Worm (Caenorhabditis elegans) whole organism, midembryonic: ENCODE results near the gene C10C5.4.

Source experiments
- T22C8.4 ChIP-seq: fragments of 200-800 bp; sonication (Bioruptor generic); IDR thresholded peaks from 2 replicates; pipeline ENCODE4 v1.3.6; 2022; ENCODE audit warnings: missing genetic modification characterization, missing compliant biosample characterization
- cog-1 ChIP-seq: sonication (generic microtip); optimal IDR thresholded peaks from 2 replicates; lab custom pipeline; 2016; ENCODE audit warnings: missing genetic modification characterization, missing compliant biosample characterization
- flt-1 ChIP-seq: fragments of 200-800 bp; sonication (Bioruptor generic); IDR thresholded peaks from 2 replicates; pipeline ENCODE4 v1.3.6; 2022; ENCODE audit warnings: missing genetic modification characterization, missing compliant biosample characterization
- klf-2 ChIP-seq: fragments of 200-800 bp; sonication (Bioruptor generic); conservative IDR thresholded peaks from 2 replicates; pipeline ENCODE4 v1.3.6; 2022; ENCODE audit warnings: missing genetic modification reagents, missing genetic modification characterization, missing compliant biosample characterization
- med-1 ChIP-seq: sonication (generic microtip); optimal IDR thresholded peaks from 2 replicates; lab custom pipeline; 2017; ENCODE audit warnings: missing genetic modification characterization, mild to moderate bottlenecking, missing compliant biosample characterization, antibody characterized with exemption, missing genetic modification reagents; ENCODE audit not compliant: insufficient read depth
- ref-1 ChIP-seq: fragments of 200-800 bp; sonication (Bioruptor generic); conservative IDR thresholded peaks from 2 replicates; pipeline ENCODE4 v1.3.6; 2022; ENCODE audit warnings: missing genetic modification reagents, missing genetic modification characterization, missing compliant biosample characterization
- tab-1 ChIP-seq: fragments of 200-800 bp; sonication (Bioruptor generic); IDR thresholded peaks from 2 replicates; pipeline ENCODE4 v1.3.6; 2022; ENCODE audit warnings: missing genetic modification characterization, missing compliant biosample characterization
- ztf-23 ChIP-seq: fragments of 200-800 bp; sonication (Bioruptor generic); IDR thresholded peaks from 2 replicates; pipeline ENCODE4 v1.3.6; 2022; ENCODE audit warnings: missing genetic modification reagents, missing genetic modification characterization, missing compliant biosample characterization
- ztf-29 ChIP-seq: fragments of 200-800 bp; sonication (Bioruptor generic); IDR thresholded peaks from 2 replicates; pipeline ENCODE4 v1.3.6; 2022; ENCODE audit warnings: missing genetic modification reagents, missing genetic modification characterization, missing compliant biosample characterization

C10C5.4 gene

DNA sequence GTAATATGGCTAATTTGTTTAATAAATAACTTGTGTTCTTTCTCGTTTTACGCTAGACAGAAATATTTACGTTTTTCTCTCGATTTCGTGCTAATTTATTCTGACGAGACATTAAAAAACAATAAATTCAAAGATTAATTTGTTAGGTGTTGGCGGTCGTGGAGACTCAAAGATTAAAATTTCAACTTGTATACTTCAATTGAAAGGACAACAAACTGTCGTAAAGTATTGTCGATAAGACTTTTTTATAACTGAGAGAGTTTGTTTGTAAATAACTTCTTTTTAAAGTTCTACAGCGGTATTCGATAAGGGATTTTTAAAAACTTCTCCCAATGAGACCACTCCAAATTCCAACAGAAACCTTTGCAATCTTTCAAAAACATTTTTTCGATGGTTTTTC is 24.6 kb upstream of the C10C5.4 start:
- no peak for TF ChIP-seq tab-1 (GFP tag; lab: Robert Waterston, UW)
- TF ChIP-seq T22C8.4 (GFP tag; lab: Robert Waterston, UW): no peak
- TF ChIP-seq ztf-29 (GFP tag; lab: Robert Waterston, UW): no peak
- TF ChIP-seq ztf-23 (GFP tag; lab: Robert Waterston, UW): no peak
- no peak for TF ChIP-seq cog-1 (tag; lab: Kevin White, UChicago)
- no peak for TF ChIP-seq flt-1 (GFP tag; lab: Robert Waterston, UW)
- no peak for TF ChIP-seq klf-2 (GFP tag; lab: Robert Waterston, UW)
- no peak for TF ChIP-seq ref-1 (GFP tag; lab: Robert Waterston, UW)

DNA sequence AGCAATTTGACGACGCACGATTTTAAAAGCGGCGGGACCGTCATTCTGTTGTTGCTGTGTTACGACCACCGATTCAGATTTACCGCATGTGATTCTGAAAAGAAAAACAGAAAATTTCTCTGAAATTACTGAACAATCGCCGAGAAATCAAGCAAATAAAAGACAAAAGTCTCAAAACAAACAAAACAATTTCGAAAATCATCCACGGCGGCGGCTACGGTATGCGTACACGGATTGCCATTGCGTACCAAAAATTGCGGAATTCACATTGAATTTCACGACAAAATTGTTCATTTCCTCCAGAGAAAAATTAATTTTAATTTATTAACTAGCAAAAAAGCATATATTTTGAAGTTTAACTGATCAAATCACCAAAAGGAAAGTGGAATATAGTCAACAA is 11.9 kb upstream of the C10C5.4 start, which contains the start of gene pezo-1:
TSS of gene pezo-1 (minus strand) at position 101 of the 400 bp plus-strand sequence.
- TF ChIP-seq ztf-23 (GFP tag; lab: Robert Waterston, UW): no peak
- TF ChIP-seq flt-1 (GFP tag; lab: Robert Waterston, UW): no peak
- no peak for TF ChIP-seq T22C8.4 (GFP tag; lab: Robert Waterston, UW)
- TF ChIP-seq med-1 (GFP tag; lab: Kevin White, UChicago): no peak
- TF ChIP-seq klf-2 (GFP tag; lab: Robert Waterston, UW): no peak
- TF ChIP-seq ztf-29 (GFP tag; lab: Robert Waterston, UW): no peak
- TF ChIP-seq tab-1 (GFP tag; lab: Robert Waterston, UW): no peak
- TF ChIP-seq ref-1 (GFP tag; lab: Robert Waterston, UW): no peak
- no peak for TF ChIP-seq cog-1 (tag; lab: Kevin White, UChicago)

DNA sequence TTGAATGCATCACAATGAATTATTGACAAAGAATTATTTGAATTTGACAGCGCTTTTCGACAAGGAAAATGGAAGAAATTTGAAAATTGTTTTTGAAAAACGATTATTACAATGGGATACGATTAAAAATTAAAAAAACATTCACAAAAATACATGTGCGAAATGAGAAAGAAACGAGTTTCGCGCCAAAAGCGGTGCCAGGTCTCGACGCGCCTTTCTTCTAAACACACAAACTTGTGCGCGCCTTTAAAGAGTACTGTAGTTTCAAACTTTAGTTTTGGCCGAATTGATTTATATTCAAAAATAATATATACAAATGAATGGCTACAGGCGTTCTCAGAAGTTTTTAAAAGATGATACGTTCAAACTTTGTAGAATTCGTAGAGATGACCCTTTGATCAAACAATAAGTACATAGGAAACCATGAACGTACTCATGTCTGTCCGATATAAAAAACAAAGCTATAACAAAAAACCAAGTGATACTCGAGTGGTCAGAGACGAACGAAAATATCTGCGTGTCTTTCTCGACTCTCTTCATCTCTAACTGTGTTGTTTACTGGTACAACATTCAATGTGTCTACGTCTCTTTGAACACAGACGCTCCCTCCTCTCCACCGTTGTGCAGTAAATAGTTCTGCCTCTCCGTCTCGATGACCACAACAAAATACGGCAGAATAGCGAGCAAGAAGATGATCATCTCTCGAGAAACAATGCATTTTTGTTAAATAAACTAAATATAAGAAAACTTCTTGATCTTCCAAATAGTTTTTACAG is 10.3 kb upstream of the C10C5.4 start:
- TF ChIP-seq T22C8.4 (GFP tag; lab: Robert Waterston, UW): no peak
- TF ChIP-seq ref-1 (GFP tag; lab: Robert Waterston, UW): no peak
- no peak for TF ChIP-seq cog-1 (tag; lab: Kevin White, UChicago)
- no peak for TF ChIP-seq klf-2 (GFP tag; lab: Robert Waterston, UW)
- no peak for TF ChIP-seq tab-1 (GFP tag; lab: Robert Waterston, UW)
- TF ChIP-seq ztf-29 (GFP tag; lab: Robert Waterston, UW): no peak
- no peak for TF ChIP-seq ztf-23 (GFP tag; lab: Robert Waterston, UW)
- TF ChIP-seq flt-1 (GFP tag; lab: Robert Waterston, UW): no peak
- TF ChIP-seq med-1 (GFP tag; lab: Kevin White, UChicago): no peak

DNA sequence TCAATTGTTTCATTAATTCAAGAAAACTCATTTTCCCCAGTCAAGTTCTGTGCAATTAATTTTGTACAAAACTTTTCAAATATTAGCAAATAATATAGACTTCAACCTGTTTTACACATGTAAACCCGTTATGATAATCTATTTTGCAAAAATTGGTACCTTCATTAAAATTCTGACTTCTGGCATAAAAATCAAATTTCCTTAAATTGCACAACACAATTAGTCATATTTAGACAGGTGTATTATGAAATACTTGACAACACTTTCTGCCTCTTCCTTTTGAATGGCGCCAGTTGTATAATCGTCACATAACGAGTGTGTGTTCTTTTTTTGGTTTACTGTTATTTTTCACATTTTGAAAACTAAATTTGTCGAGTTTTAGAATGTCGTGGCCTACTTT is 7.2 kb upstream of the C10C5.4 start, which contains the start of gene fbxc-58:
TSS of gene fbxc-58 (plus strand) at position 383 of the 400 bp plus-strand sequence.
- no peak for TF ChIP-seq tab-1 (GFP tag; lab: Robert Waterston, UW)
- no peak for TF ChIP-seq T22C8.4 (GFP tag; lab: Robert Waterston, UW)
- TF ChIP-seq ztf-29 (GFP tag; lab: Robert Waterston, UW): no peak
- no peak for TF ChIP-seq ref-1 (GFP tag; lab: Robert Waterston, UW)
- TF ChIP-seq cog-1 (tag; lab: Kevin White, UChicago): no peak
- TF ChIP-seq flt-1 (GFP tag; lab: Robert Waterston, UW): no peak
- TF ChIP-seq ztf-23 (GFP tag; lab: Robert Waterston, UW): no peak
- no peak for TF ChIP-seq med-1 (GFP tag; lab: Kevin White, UChicago)
- TF ChIP-seq klf-2 (GFP tag; lab: Robert Waterston, UW): no peak

DNA sequence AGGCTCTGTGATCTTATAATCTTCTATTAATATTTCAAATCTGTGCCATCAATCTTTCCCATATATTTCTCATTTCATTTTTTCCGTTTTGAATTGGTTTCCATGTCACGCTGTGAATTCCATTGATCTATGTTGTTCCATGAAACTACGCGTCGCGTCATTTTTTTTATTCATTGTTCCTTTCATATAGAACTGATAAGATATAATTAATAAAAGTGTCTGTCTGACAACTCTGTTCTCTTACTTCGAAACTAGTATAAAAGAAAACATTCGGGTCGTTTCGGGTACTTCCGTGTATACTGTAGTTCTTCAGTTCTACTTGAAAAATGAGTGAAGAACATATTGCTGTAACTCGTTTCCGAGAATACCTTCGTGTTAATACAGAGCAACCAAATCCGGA is 3.8 kb upstream of the C10C5.4 start, which contains the start of gene C10C5.3:
TSS of gene C10C5.3 (plus strand) at position 301 of the 400 bp plus-strand sequence.
- TF ChIP-seq tab-1 (GFP tag; lab: Robert Waterston, UW): no peak
- no peak for TF ChIP-seq T22C8.4 (GFP tag; lab: Robert Waterston, UW)
- no peak for TF ChIP-seq med-1 (GFP tag; lab: Kevin White, UChicago)
- TF ChIP-seq ztf-29 (GFP tag; lab: Robert Waterston, UW): no peak
- TF ChIP-seq flt-1 (GFP tag; lab: Robert Waterston, UW): no peak
- no peak for TF ChIP-seq ref-1 (GFP tag; lab: Robert Waterston, UW)
- no peak for TF ChIP-seq cog-1 (tag; lab: Kevin White, UChicago)
- no peak for TF ChIP-seq klf-2 (GFP tag; lab: Robert Waterston, UW)
- no peak for TF ChIP-seq ztf-23 (GFP tag; lab: Robert Waterston, UW)

DNA sequence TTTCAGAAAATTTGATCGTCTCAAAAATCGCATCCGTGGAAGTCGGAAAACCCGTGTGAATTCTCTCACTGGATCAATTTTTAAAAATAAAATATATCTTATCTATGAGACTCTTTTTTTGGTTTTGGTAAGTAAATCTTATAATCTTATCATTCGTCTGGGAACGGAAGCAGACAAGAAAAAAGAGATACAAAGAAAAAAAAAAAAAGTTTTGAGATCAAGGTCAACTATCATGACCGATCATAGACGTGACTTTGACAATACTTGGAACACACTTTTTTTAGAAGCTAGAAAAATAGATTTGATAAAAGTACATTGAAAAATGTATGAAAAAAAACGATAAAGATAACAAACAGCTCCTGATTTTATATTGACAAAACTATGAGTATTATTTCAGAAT is 1.8 kb upstream of the C10C5.4 start:
- TF ChIP-seq T22C8.4 (GFP tag; lab: Robert Waterston, UW) (no peak), ztf-29 (GFP tag; lab: Robert Waterston, UW) (no peak), flt-1 (GFP tag; lab: Robert Waterston, UW) (no peak), klf-2 (GFP tag; lab: Robert Waterston, UW) (no peak), cog-1 (tag; lab: Kevin White, UChicago) (no peak), ref-1 (GFP tag; lab: Robert Waterston, UW) (no peak), med-1 (GFP tag; lab: Kevin White, UChicago) (no peak), ztf-23 (GFP tag; lab: Robert Waterston, UW) (no peak), tab-1 (GFP tag; lab: Robert Waterston, UW) (no peak)

DNA sequence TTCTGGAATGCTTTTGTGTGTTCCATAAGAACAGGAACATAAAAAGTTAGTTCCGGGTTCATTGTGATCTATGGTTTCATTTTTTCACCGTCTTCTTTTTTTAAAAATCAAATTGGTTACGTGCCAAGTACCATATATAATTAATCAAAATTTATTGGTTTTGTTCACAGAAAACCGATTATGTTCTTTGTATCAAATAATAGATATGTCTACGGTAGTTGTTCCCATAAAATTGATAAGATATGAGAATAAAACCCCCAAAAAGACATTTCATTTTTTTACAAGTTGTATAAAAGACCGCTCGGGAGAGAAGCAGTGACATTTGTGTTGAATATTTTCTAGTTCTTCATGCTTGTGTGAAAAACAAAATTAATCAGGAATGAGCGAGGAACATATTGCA is 2.8 kb downstream of the C10C5.4 start, which contains the start of gene C10C5.5:
TSS of gene C10C5.5 (plus strand) at position 301 of the 400 bp plus-strand sequence.
- no peak for TF ChIP-seq klf-2 (GFP tag; lab: Robert Waterston, UW)
- no peak for TF ChIP-seq T22C8.4 (GFP tag; lab: Robert Waterston, UW)

DNA sequence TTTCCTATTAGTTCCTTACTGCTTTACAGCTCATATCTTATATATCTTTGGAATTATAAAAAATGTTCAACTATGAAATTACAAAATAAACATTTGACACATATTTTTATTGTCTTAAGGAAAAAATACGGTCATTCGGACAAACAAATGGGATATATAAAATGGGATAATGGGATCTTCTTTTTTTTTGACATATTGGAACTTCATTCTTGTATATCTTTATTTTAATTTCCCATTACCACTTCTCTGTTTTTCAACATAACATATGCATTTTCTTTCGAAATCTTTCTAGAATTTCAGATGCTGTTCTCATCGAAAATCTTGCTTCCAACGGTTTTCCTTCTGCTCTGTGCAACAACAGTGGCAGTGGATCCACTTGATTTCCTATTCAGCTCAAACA is 6.5 kb downstream of the C10C5.4 start, which contains the start of gene C10C5.7:
TSS of gene C10C5.7 (plus strand) at position 301 of the 400 bp plus-strand sequence.
- TF ChIP-seq ztf-23 (GFP tag; lab: Robert Waterston, UW) (no peak), klf-2 (GFP tag; lab: Robert Waterston, UW) (no peak), ref-1 (GFP tag; lab: Robert Waterston, UW) (no peak), ztf-29 (GFP tag; lab: Robert Waterston, UW) (no peak), flt-1 (GFP tag; lab: Robert Waterston, UW) (no peak), cog-1 (tag; lab: Kevin White, UChicago) (no peak), T22C8.4 (GFP tag; lab: Robert Waterston, UW) (no peak), med-1 (GFP tag; lab: Kevin White, UChicago) (no peak)
